ENCODE assay signal across 5 fruit fly cellular contexts in genomic region chrX:8145501-8146157, dm6.
TF ChIP-seq lines count a peak whose summit lies in the region.

TSS of gene alpha-PheRS (minus strand) at chrX:8145602.
TSS of gene CG2129 (plus strand) at chrX:8145839.

- no peak for TF ChIP-seq CTCF in whole organism, embryonic (GFP tag; optimal IDR thresholded peaks at IDR 0.05; lab: Kevin White, UChicago)

TF ChIP-seq in whole organism, adult, 20 proteins besides CTCF, POLR2A, EP300 and RAD21 (continues in another document):
- TF ChIP-seq CG1620 (GFP tag; optimal IDR thresholded peaks at IDR 0.05; lab: Kevin White, UChicago) (peak; percentile 44), pad (GFP tag; optimal IDR thresholded peaks at IDR 0.05; lab: Kevin White, UChicago) (peak; percentile 13), Mnt (GFP tag; optimal IDR thresholded peaks at IDR 0.05; lab: Kevin White, UChicago) (peak; percentile 73), Hr96 (GFP tag; optimal IDR thresholded peaks at IDR 0.05; lab: Kevin White, UChicago) (no peak), ovo (GFP tag; optimal IDR thresholded peaks at IDR 0.05; lab: Kevin White, UChicago) (no peak), CG7101 (tag; optimal IDR thresholded peaks at IDR 0.05; lab: Kevin White, UChicago) (peak; percentile 61), CG7045 (GFP tag; optimal IDR thresholded peaks at IDR 0.05; lab: Kevin White, UChicago) (no peak), cic (GFP tag; optimal IDR thresholded peaks at IDR 0.05; lab: Kevin White, UChicago) (no peak), Clk (GFP tag; optimal IDR thresholded peaks at IDR 0.05; lab: Kevin White, UChicago) (no peak), toe (GFP tag; optimal IDR thresholded peaks at IDR 0.05; lab: Kevin White, UChicago) (no peak), CG14711 (tag; optimal IDR thresholded peaks at IDR 0.05; lab: Kevin White, UChicago) (peak; percentile 66), CG11617 (GFP tag; optimal IDR thresholded peaks at IDR 0.05; lab: Kevin White, UChicago) (peak; percentile 57), cnc (optimal IDR thresholded peaks at IDR 0.05; lab: Kevin White, UChicago) (no peak), kay (GFP tag; lab: Kevin White, UChicago; ENCODE audit: borderline replicate concordance) (no peak), bab1 (GFP tag; optimal IDR thresholded peaks at IDR 0.05; lab: Kevin White, UChicago) (peak; percentile 77), tj (GFP tag; optimal IDR thresholded peaks at IDR 0.05; lab: Kevin White, UChicago) (peak; percentile 43), Crg-1 (GFP tag; optimal IDR thresholded peaks at IDR 0.05; lab: Kevin White, UChicago) (peak; percentile 22), CG12768 (GFP tag; optimal IDR thresholded peaks at IDR 0.05; lab: Kevin White, UChicago) (no peak), CG33017 (tag; optimal IDR thresholded peaks at IDR 0.05; lab: Kevin White, UChicago) (no peak)

TF ChIP-seq in whole organism, embryonic, 481 proteins besides CTCF, POLR2A, EP300 and RAD21 (continues in another document):
- TF ChIP-seq slbo (GFP tag; IDR thresholded peaks at IDR 0.05; lab: Robert Waterston, UW) (peak; percentile 37), rib (GFP tag; IDR thresholded peaks at IDR 0.05; lab: Robert Waterston, UW) (no peak), lola (GFP tag; optimal IDR thresholded peaks at IDR 0.05; lab: Kevin White, UChicago) (peak in 1 of 3 experiments; percentile 33), nom (GFP tag; optimal IDR thresholded peaks at IDR 0.05; lab: Kevin White, UChicago) (no peak), CG17802 (tag; optimal IDR thresholded peaks at IDR 0.05; lab: Kevin White, UChicago) (no peak), Antp (GFP tag; optimal IDR thresholded peaks at IDR 0.05; lab: Kevin White, UChicago) (no peak), CG8388 (GFP tag; optimal IDR thresholded peaks at IDR 0.05; lab: Kevin White, UChicago) (peak; percentile 9), CG12391 (tag; optimal IDR thresholded peaks at IDR 0.05; lab: Kevin White, UChicago) (peak; percentile 62), CG2712 (tag; optimal IDR thresholded peaks at IDR 0.05; lab: Kevin White, UChicago) (peak; percentile 57), usp (GFP tag; optimal IDR thresholded peaks at IDR 0.05; lab: Kevin White, UChicago) (no peak), row (GFP tag; IDR thresholded peaks at IDR 0.05; lab: Robert Waterston, UW) (peak; percentile 79), Rfx (GFP tag; IDR thresholded peaks at IDR 0.05; lab: Robert Waterston, UW) (peak; percentile 46; the same call in 1 of the 2 replicates), PHDP (tag; optimal IDR thresholded peaks at IDR 0.05; lab: Kevin White, UChicago) (peak; percentile 28), Poxn (GFP tag; IDR thresholded peaks at IDR 0.05; lab: Robert Waterston, UW) (no peak), pzg (GFP tag; optimal IDR thresholded peaks at IDR 0.05; lab: Kevin White, UChicago) (peak; percentile 40), CG14014 (GFP tag; IDR thresholded peaks at IDR 0.05; lab: Robert Waterston, UW) (0 out of 2 replicates have a peak, but pooled peaks have one; percentile 18), Hr78 (GFP tag; optimal IDR thresholded peaks at IDR 0.05; lab: Kevin White, UChicago) (no peak), sob (GFP tag; IDR thresholded peaks at IDR 0.05; lab: Robert Waterston, UW) (0 out of 2 replicates have a peak, but pooled peaks have one; percentile 24)

TF ChIP-seq in whole organism, prepupa, 60 proteins besides CTCF, POLR2A, EP300 and RAD21:
- no peak for TF ChIP-seq Ets96B (tag; optimal IDR thresholded peaks at IDR 0.05; lab: Kevin White, UChicago)
- TF ChIP-seq fkh (GFP tag; optimal IDR thresholded peaks at IDR 0.05; lab: Kevin White, UChicago), result no peak
- TF ChIP-seq cyc (GFP tag; optimal IDR thresholded peaks at IDR 0.05; lab: Kevin White, UChicago), result peak; percentile 13
- TF ChIP-seq Eip78C (GFP tag; lab: Kevin White, UChicago), result peak; percentile 74
- no peak for TF ChIP-seq Eip75B (GFP tag; optimal IDR thresholded peaks at IDR 0.05; lab: Kevin White, UChicago)
- peak; percentile 39 for TF ChIP-seq esn (GFP tag; optimal IDR thresholded peaks at IDR 0.05; lab: Kevin White, UChicago)
- peak; percentile 22 for TF ChIP-seq Sox14 (GFP tag; optimal IDR thresholded peaks at IDR 0.05; lab: Kevin White, UChicago)
- peak; percentile 39 for TF ChIP-seq CG3032 (tag; optimal IDR thresholded peaks at IDR 0.05; lab: Kevin White, UChicago)
- peak; percentile 46 for TF ChIP-seq topi (GFP tag; optimal IDR thresholded peaks at IDR 0.05; lab: Kevin White, UChicago)
- peak; percentile 15 for TF ChIP-seq lz (GFP tag; optimal IDR thresholded peaks at IDR 0.05; lab: Kevin White, UChicago)
- TF ChIP-seq acj6 (GFP tag; optimal IDR thresholded peaks at IDR 0.05; lab: Kevin White, UChicago), result peak; percentile 10

TF ChIP-seq in whole organism, pupa, 21 proteins besides CTCF, POLR2A, EP300 and RAD21:
- TF ChIP-seq CG17806 (tag; optimal IDR thresholded peaks at IDR 0.05; lab: Kevin White, UChicago) (peak; percentile 2), CG9948 (tag; optimal IDR thresholded peaks at IDR 0.05; lab: Kevin White, UChicago) (peak; percentile 6), CG32121 (GFP tag; IDR thresholded peaks at IDR 0.05; lab: Robert Waterston, UW) (0 out of 2 replicates have a peak, but pooled peaks have one; percentile 14), CG15710 (tag; optimal IDR thresholded peaks at IDR 0.05; lab: Kevin White, UChicago) (peak; percentile 29), EcR (GFP tag; optimal IDR thresholded peaks at IDR 0.05; lab: Kevin White, UChicago) (no peak), CG8159 (tag; optimal IDR thresholded peaks at IDR 0.05; lab: Kevin White, UChicago) (peak; percentile 17), CG13204 (GFP tag; optimal IDR thresholded peaks at IDR 0.05; lab: Kevin White, UChicago) (no peak)

TF ChIP-seq in whole organism, wandering third instar larva, 38 proteins besides CTCF, POLR2A, EP300 and RAD21:
- TF ChIP-seq h (GFP tag; optimal IDR thresholded peaks at IDR 0.05; lab: Kevin White, UChicago), result peak; percentile 41
- TF ChIP-seq ey (GFP tag; optimal IDR thresholded peaks at IDR 0.05; lab: Kevin White, UChicago), result peak; percentile 6
- TF ChIP-seq Rel (GFP tag; optimal IDR thresholded peaks at IDR 0.05; lab: Kevin White, UChicago), result no peak
- peak; percentile 52 for TF ChIP-seq Rel (tag; optimal IDR thresholded peaks at IDR 0.05; lab: Kevin White, UChicago)
- TF ChIP-seq Myc (optimal IDR thresholded peaks at IDR 0.05; lab: Kevin White, UChicago), result peak; percentile 92
- no peak for TF ChIP-seq Hnf4 (GFP tag; optimal IDR thresholded peaks at IDR 0.05; lab: Kevin White, UChicago)
- TF ChIP-seq psq (GFP tag; optimal IDR thresholded peaks at IDR 0.05; lab: Kevin White, UChicago), result peak; percentile 31
- TF ChIP-seq Sp1 (GFP tag; optimal IDR thresholded peaks at IDR 0.05; lab: Kevin White, UChicago), result peak; percentile 45
- no peak for TF ChIP-seq dmrt93B (GFP tag; optimal IDR thresholded peaks at IDR 0.05; lab: Kevin White, UChicago)
- TF ChIP-seq woc (GFP tag; optimal IDR thresholded peaks at IDR 0.05; lab: Kevin White, UChicago), result peak; percentile 77
- TF ChIP-seq HLH106 (tag; optimal IDR thresholded peaks at IDR 0.05; lab: Kevin White, UChicago), result peak; percentile 65
